Fruit fly (Drosophila melanogaster) whole organism, embryonic: ENCODE results near the gene CG12655.
"Not testable (repeated sequence)": the region's sequence is repeated elsewhere in the genome, so short reads cannot be mapped to it uniquely, and the experiment has no call there.

Experiments used
- CG13296 ChIP-seq: fragments of 200-800 bp; sonication (Bioruptor generic); optimal IDR thresholded peaks from 3 replicates; lab custom pipeline; 2018; ENCODE audit warnings: missing biosample characterization, mild to moderate bottlenecking, missing genetic modification characterization
- CG2678 ChIP-seq: fragments of 200-800 bp; sonication (Bioruptor generic); optimal IDR thresholded peaks from 3 replicates; lab custom pipeline; 2019; ENCODE audit warnings: missing biosample characterization, mild to moderate bottlenecking, missing genetic modification characterization, moderate library complexity
- Vsx1 ChIP-seq: fragments of 200-800 bp; sonication (Bioruptor generic); optimal IDR thresholded peaks from 2 replicates; lab custom pipeline; 2017; ENCODE audit warnings: missing biosample characterization, mild to moderate bottlenecking, missing genetic modification characterization, missing genetic modification reagents
- dm ChIP-seq: fragments of 200-800 bp; sonication (Bioruptor generic); optimal IDR thresholded peaks from 3 replicates; lab custom pipeline; 2016; ENCODE audit warnings: missing biosample characterization, missing genetic modification characterization
- her ChIP-seq: fragments of 200-800 bp; sonication (Bioruptor generic); optimal IDR thresholded peaks from 2 replicates; lab custom pipeline; 2016; ENCODE audit warnings: missing biosample characterization, missing genetic modification characterization
- tll ChIP-seq, 2 experiments: fragments of 200-800 bp in 1 of 2; fragments of >200 bp in 1 of 2; sonication (Bioruptor generic) in 1 of 2; optimal IDR thresholded peaks; 2 replicates each; lab custom pipeline; 2017 to 2019; ENCODE audit warnings: missing biosample characterization in 2 of 2, missing genetic modification characterization in 2 of 2, mild to moderate bottlenecking in 1 of 2, moderate library complexity in 1 of 2

The CG12655 gene

DNA sequence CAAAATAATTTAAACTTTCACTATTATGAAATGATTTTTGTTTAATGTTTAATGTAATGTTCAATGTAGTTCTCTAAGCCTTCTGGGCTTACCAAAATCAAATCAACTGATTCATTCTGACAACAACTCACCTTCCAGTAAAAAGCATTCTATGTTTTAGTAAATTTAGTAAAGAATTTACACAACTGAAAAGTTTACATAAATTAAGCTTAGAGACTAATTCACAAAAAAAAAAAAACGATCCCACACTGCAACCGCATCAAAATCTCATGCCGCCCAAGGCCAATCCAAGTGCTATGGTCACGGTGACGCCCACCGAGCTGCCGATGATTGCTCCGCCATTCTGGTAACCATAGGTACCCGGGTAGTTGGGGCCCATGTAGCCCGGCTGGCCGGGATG is 44.0 kb downstream of the CG12655 start, which contains the start of gene CG45487:
Gene CG45487, minus strand, starts transcription at position 101 of the 400 bp plus-strand sequence.
- TF ChIP-seq Vsx1 (GFP tag; lab: Kevin White, UChicago); her; CG2678 (tag; lab: Kevin White, UChicago): not testable (repeated sequence)
- TF ChIP-seq, all 482 proteins: peak for 0; not testable (repeated sequence) for 482

DNA sequence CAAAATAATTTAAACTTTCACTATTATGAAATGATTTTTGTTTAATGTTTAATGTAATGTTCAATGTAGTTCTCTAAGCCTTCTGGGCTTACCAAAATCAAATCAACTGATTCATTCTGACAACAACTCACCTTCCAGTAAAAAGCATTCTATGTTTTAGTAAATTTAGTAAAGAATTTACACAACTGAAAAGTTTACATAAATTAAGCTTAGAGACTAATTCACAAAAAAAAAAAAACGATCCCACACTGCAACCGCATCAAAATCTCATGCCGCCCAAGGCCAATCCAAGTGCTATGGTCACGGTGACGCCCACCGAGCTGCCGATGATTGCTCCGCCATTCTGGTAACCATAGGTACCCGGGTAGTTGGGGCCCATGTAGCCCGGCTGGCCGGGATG is 49.2 kb downstream of the CG12655 start, which contains the start of gene CG45486:
Gene CG45486, minus strand, starts transcription at position 101 of the 400 bp plus-strand sequence.
- not testable (repeated sequence) for TF ChIP-seq tll (GFP tag; optimal IDR thresholded peaks at IDR 0.05; lab: Kevin White, UChicago); CG13296; dm (GFP tag; lab: Kevin White, UChicago)
- TF ChIP-seq, all 482 proteins: peak for 0; not testable (repeated sequence) for 482
